Worm (Caenorhabditis elegans) whole organism, late embryonic: ENCODE measurements around the gene K10B4.3.

Experiments used
- ceh-18 ChIP-seq: sonication (generic microtip); optimal IDR thresholded peaks from 2 replicates; lab custom pipeline; 2016; ENCODE audit warnings: missing genetic modification characterization, missing compliant biosample characterization
- ceh-34 ChIP-seq: sonication (generic microtip); optimal IDR thresholded peaks from 2 replicates; lab custom pipeline; 2016; ENCODE audit warnings: mild to moderate bottlenecking, missing genetic modification characterization, missing compliant biosample characterization
- ceh-9 ChIP-seq: sonication (generic microtip); optimal IDR thresholded peaks from 2 replicates; lab custom pipeline; 2016; ENCODE audit warnings: mild to moderate bottlenecking, missing genetic modification characterization, inconsistent platforms, missing compliant biosample characterization
- hlh-30 ChIP-seq: sonication (generic microtip); optimal IDR thresholded peaks from 2 replicates; lab custom pipeline; 2017; ENCODE audit warnings: antibody characterized with exemption, missing genetic modification characterization, missing compliant biosample characterization; ENCODE audit not compliant: insufficient read depth
- mec-3 ChIP-seq: sonication (generic microtip); optimal IDR thresholded peaks from 2 replicates; lab custom pipeline; 2016; ENCODE audit warnings: borderline replicate concordance, missing genetic modification characterization, missing compliant biosample characterization
- unc-86 ChIP-seq: sonication (generic microtip); optimal IDR thresholded peaks from 2 replicates; lab custom pipeline; 2016; ENCODE audit warnings: missing genetic modification characterization, missing compliant biosample characterization

DNA sequence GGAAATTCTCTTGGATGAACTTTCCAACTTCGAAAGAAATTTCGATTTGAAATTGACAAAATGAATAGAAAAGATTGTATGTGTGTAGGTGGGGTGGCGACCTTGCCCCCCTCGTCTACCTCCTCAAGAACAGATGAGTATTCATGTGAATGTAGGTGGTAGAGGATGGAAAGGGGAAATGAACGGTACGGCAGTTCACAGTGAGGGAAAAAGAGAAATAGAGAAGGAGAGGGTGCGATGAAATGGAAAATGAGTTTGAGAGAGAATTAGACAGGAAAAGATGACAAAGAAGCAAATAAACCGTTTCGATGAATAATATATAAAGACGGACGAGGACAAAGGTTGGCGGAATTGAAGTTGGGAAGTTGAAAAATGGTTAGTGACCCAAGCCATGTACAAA, 987 bp upstream of the K10B4.3 start:
- TF ChIP-seq ceh-9 (tag; lab: Kevin White, UChicago) (no peak), ceh-34 (no peak), unc-86 (tag; lab: Kevin White, UChicago) (no peak), mec-3 (tag; lab: Kevin White, UChicago) (no peak), ceh-18 (tag; lab: Kevin White, UChicago) (no peak), hlh-30 (no peak)
